Worm (Caenorhabditis elegans) whole organism, late embryonic: Measurements from ENCODE around the gene ugt-21.

ENCODE experiments used
- C08G9.2 ChIP-seq: sonication (generic microtip); optimal IDR thresholded peaks from 2 replicates; lab custom pipeline; 2016; ENCODE audit warnings: mild to moderate bottlenecking, missing genetic modification characterization, moderate library complexity, missing compliant biosample characterization
- C38D4.7 ChIP-seq: fragments of 200-800 bp; sonication (Bioruptor generic); optimal IDR thresholded peaks from 2 replicates; lab custom pipeline; 2018; ENCODE audit warnings: mild to moderate bottlenecking, missing genetic modification characterization, moderate library complexity, missing compliant biosample characterization
- F13H6.1 ChIP-seq: sonication (generic microtip); optimal IDR thresholded peaks from 2 replicates; lab custom pipeline; 2016; ENCODE audit warnings: missing genetic modification characterization, missing compliant biosample characterization
- K09A11.1 ChIP-seq: sonication (generic microtip); optimal IDR thresholded peaks from 2 replicates; lab custom pipeline; 2017; ENCODE audit warnings: antibody characterized with exemption, mild to moderate bottlenecking, missing genetic modification characterization, missing compliant biosample characterization; ENCODE audit not compliant: insufficient read depth
- T23F11.4 ChIP-seq: fragments of 200-800 bp; sonication (Bioruptor generic); optimal IDR thresholded peaks from 2 replicates; lab custom pipeline; 2018; ENCODE audit warnings: mild to moderate bottlenecking, missing genetic modification characterization, missing compliant biosample characterization
- Y22D7AL.16 ChIP-seq: sonication (generic microtip); optimal IDR thresholded peaks from 2 replicates; lab custom pipeline; 2016; ENCODE audit warnings: missing genetic modification characterization, missing compliant biosample characterization
- ahr-1 ChIP-seq: sonication (generic microtip); optimal IDR thresholded peaks from 2 replicates; lab custom pipeline; 2016; ENCODE audit warnings: missing genetic modification characterization, missing compliant biosample characterization
- ama-1 ChIP-seq: fragments of 150-350 bp; optimal IDR thresholded peaks from 2 replicates; lab custom pipeline; 2014
- ceh-18 ChIP-seq: sonication (generic microtip); optimal IDR thresholded peaks from 2 replicates; lab custom pipeline; 2016; ENCODE audit warnings: missing genetic modification characterization, missing compliant biosample characterization
- ceh-19 ChIP-seq: fragments of 200-800 bp; sonication (Bioruptor generic); optimal IDR thresholded peaks from 2 replicates; lab custom pipeline; 2018; ENCODE audit warnings: mild to moderate bottlenecking, missing genetic modification characterization, missing compliant biosample characterization
- ceh-22 ChIP-seq: sonication (generic microtip); optimal IDR thresholded peaks from 2 replicates; lab custom pipeline; 2017; ENCODE audit warnings: missing biosample characterization, missing genetic modification characterization
- ceh-24 ChIP-seq: sonication (generic microtip); optimal IDR thresholded peaks from 2 replicates; lab custom pipeline; 2016; ENCODE audit warnings: mild to moderate bottlenecking, missing genetic modification characterization, missing compliant biosample characterization
- ceh-34 ChIP-seq: sonication (generic microtip); optimal IDR thresholded peaks from 2 replicates; lab custom pipeline; 2016; ENCODE audit warnings: mild to moderate bottlenecking, missing genetic modification characterization, missing compliant biosample characterization
- ceh-45 ChIP-seq: fragments of 200-800 bp; sonication (Bioruptor generic); IDR thresholded peaks from 2 replicates; pipeline ENCODE4 v1.3.6; 2022; ENCODE audit warnings: missing genetic modification reagents, missing genetic modification characterization, missing compliant biosample characterization
- ceh-6 ChIP-seq: fragments of 200-800 bp; sonication (Bioruptor generic); optimal IDR thresholded peaks from 2 replicates; lab custom pipeline; 2018; ENCODE audit warnings: mild to moderate bottlenecking, missing genetic modification characterization, missing compliant biosample characterization
- dve-1 ChIP-seq: sonication (generic microtip); optimal IDR thresholded peaks from 2 replicates; lab custom pipeline; 2017; ENCODE audit warnings: antibody characterized with exemption, mild to moderate bottlenecking, missing genetic modification characterization, missing compliant biosample characterization
- elt-4 ChIP-seq: sonication (generic microtip); optimal IDR thresholded peaks from 2 replicates; lab custom pipeline; 2016; ENCODE audit warnings: missing genetic modification characterization, missing compliant biosample characterization
- ets-4 ChIP-seq: sonication (generic microtip); optimal IDR thresholded peaks from 2 replicates; lab custom pipeline; 2016; ENCODE audit warnings: missing genetic modification characterization, missing compliant biosample characterization
- fax-1 ChIP-seq: sonication (generic microtip); optimal IDR thresholded peaks from 2 replicates; lab custom pipeline; 2016; ENCODE audit warnings: missing genotype, missing genetic modification characterization, missing compliant biosample characterization
- fkh-6 ChIP-seq: sonication (generic microtip); optimal IDR thresholded peaks from 2 replicates; lab custom pipeline; 2016; ENCODE audit warnings: missing genetic modification characterization, missing compliant biosample characterization
- gmeb-2 ChIP-seq: sonication (generic microtip); optimal IDR thresholded peaks from 2 replicates; lab custom pipeline; 2016; ENCODE audit warnings: missing genetic modification characterization, inconsistent platforms, missing compliant biosample characterization
- hlh-13 ChIP-seq: fragments of 200-800 bp; sonication (Bioruptor generic); optimal IDR thresholded peaks from 2 replicates; lab custom pipeline; 2018; ENCODE audit warnings: mild to moderate bottlenecking, missing genetic modification characterization, missing compliant biosample characterization
- hlh-15 ChIP-seq: sonication (generic microtip); optimal IDR thresholded peaks from 2 replicates; lab custom pipeline; 2016; ENCODE audit warnings: missing genetic modification characterization, missing compliant biosample characterization
- hlh-30 ChIP-seq: sonication (generic microtip); optimal IDR thresholded peaks from 2 replicates; lab custom pipeline; 2017; ENCODE audit warnings: antibody characterized with exemption, missing genetic modification characterization, missing compliant biosample characterization; ENCODE audit not compliant: insufficient read depth
- hlh-8 ChIP-seq: sonication (generic microtip); optimal IDR thresholded peaks from 2 replicates; lab custom pipeline; 2016; ENCODE audit warnings: missing genotype, missing genetic modification characterization, missing compliant biosample characterization
- mec-3 ChIP-seq: sonication (generic microtip); optimal IDR thresholded peaks from 2 replicates; lab custom pipeline; 2016; ENCODE audit warnings: borderline replicate concordance, missing genetic modification characterization, missing compliant biosample characterization
- nfya-1 ChIP-seq: sonication (generic microtip); optimal IDR thresholded peaks from 2 replicates; lab custom pipeline; 2017; ENCODE audit warnings: missing genetic modification characterization, mild to moderate bottlenecking, missing compliant biosample characterization, antibody characterized with exemption, moderate library complexity
- nhr-11 ChIP-seq: fragments of 150-350 bp; optimal IDR thresholded peaks from 2 replicates; lab custom pipeline; 2014; ENCODE audit warnings: missing biosample characterization, missing genetic modification characterization
- odd-2 ChIP-seq: sonication (generic microtip); optimal IDR thresholded peaks from 2 replicates; lab custom pipeline; 2017; ENCODE audit warnings: antibody characterized with exemption, mild to moderate bottlenecking, missing genetic modification characterization, missing compliant biosample characterization
- pha-2 ChIP-seq: sonication (generic microtip); optimal IDR thresholded peaks from 2 replicates; lab custom pipeline; 2017; ENCODE audit warnings: mild to moderate bottlenecking, missing genetic modification characterization, missing compliant biosample characterization
- pha-4 ChIP-seq: fragments of 150-350 bp; optimal IDR thresholded peaks from 2 replicates; lab custom pipeline; 2018; ENCODE audit warnings: missing biosample characterization, missing genetic modification reagents, missing genetic modification characterization
- pqm-1 ChIP-seq: sonication (generic microtip); optimal IDR thresholded peaks from 2 replicates; lab custom pipeline; 2016; ENCODE audit warnings: missing genetic modification characterization, missing compliant biosample characterization
- ref-2 ChIP-seq: sonication (generic microtip); optimal IDR thresholded peaks from 2 replicates; lab custom pipeline; 2016; ENCODE audit warnings: missing genetic modification characterization, missing compliant biosample characterization
- rnt-1 ChIP-seq: sonication (generic microtip); optimal IDR thresholded peaks from 2 replicates; lab custom pipeline; 2016; ENCODE audit warnings: missing genetic modification characterization, missing compliant biosample characterization
- sdc-2 ChIP-seq: sonication (generic microtip); optimal IDR thresholded peaks from 2 replicates; lab custom pipeline; 2016; ENCODE audit warnings: missing genotype, missing genetic modification characterization, missing compliant biosample characterization
- syd-9 ChIP-seq: sonication (generic microtip); optimal IDR thresholded peaks from 2 replicates; lab custom pipeline; 2016; ENCODE audit warnings: mild to moderate bottlenecking, missing genetic modification characterization, moderate library complexity, missing compliant biosample characterization
- tbx-2 ChIP-seq: sonication (generic microtip); optimal IDR thresholded peaks from 2 replicates; lab custom pipeline; 2016; ENCODE audit warnings: missing genetic modification characterization, missing compliant biosample characterization
- unc-42 ChIP-seq: sonication (generic microtip); optimal IDR thresholded peaks from 2 replicates; lab custom pipeline; 2016; ENCODE audit warnings: missing genotype, missing genetic modification characterization, missing compliant biosample characterization
- unc-55 ChIP-seq: sonication (generic microtip); optimal IDR thresholded peaks from 2 replicates; lab custom pipeline; 2017; ENCODE audit warnings: missing biosample characterization, missing genetic modification reagents, missing genetic modification characterization
- unc-86 ChIP-seq: sonication (generic microtip); optimal IDR thresholded peaks from 2 replicates; lab custom pipeline; 2016; ENCODE audit warnings: missing genetic modification characterization, missing compliant biosample characterization
- ztf-16 ChIP-seq: sonication (generic microtip); optimal IDR thresholded peaks from 2 replicates; lab custom pipeline; 2017; ENCODE audit warnings: missing genetic modification characterization, missing compliant biosample characterization

ugt-21 gene

ce11 chrIV:9477135-9477928 is 22.8 kb upstream of the ugt-21 start, which contains the start of gene wrt-3 (continued):
- TF ChIP-seq F13H6.1 (tag; lab: Kevin White, UChicago), result peak; percentile 90
- TF ChIP-seq ceh-45 (GFP tag; lab: Robert Waterston, UW), result peak; percentile 90
- TF ChIP-seq pha-2, result peak; percentile 89
- peak; percentile 79 for TF ChIP-seq rnt-1 (tag; lab: Kevin White, UChicago)
- peak; percentile 93 for TF ChIP-seq C38D4.7 (GFP tag; lab: Kevin White, UChicago)
- TF ChIP-seq unc-42, result peak; percentile 43
- TF ChIP-seq ceh-18 (tag; lab: Kevin White, UChicago), result peak; percentile 82
- peak; percentile 94 for TF ChIP-seq ref-2 (tag; lab: Kevin White, UChicago)
- peak; percentile 68 for TF ChIP-seq odd-2
- TF ChIP-seq hlh-15, result peak; percentile 84
- peak; percentile 97 for TF ChIP-seq fax-1 (tag; lab: Kevin White, UChicago)
- TF ChIP-seq mec-3 (tag; lab: Kevin White, UChicago), result peak; percentile 83
- no peak for TF ChIP-seq pha-4
- TF ChIP-seq hlh-30 (tag; lab: Kevin White, UChicago), result peak; percentile 14
- TF ChIP-seq nhr-11, result no peak
- TF ChIP-seq Y22D7AL.16 (tag; lab: Kevin White, UChicago), result peak; percentile 94
- TF ChIP-seq ets-4, result peak; percentile 59
- peak; percentile 87 for TF ChIP-seq C08G9.2
- peak; percentile 92 for TF ChIP-seq ahr-1 (tag; lab: Kevin White, UChicago)
- peak; percentile 87 for TF ChIP-seq sdc-2 (tag; lab: Kevin White, UChicago)
- TF ChIP-seq nfya-1 (tag; lab: Kevin White, UChicago), result peak; percentile 50
- peak; percentile 94 for TF ChIP-seq fkh-6 (tag; lab: Kevin White, UChicago)
- peak; percentile 77 for TF ChIP-seq K09A11.1 (tag; lab: Kevin White, UChicago)
- peak; percentile 92 for TF ChIP-seq unc-86 (tag; lab: Kevin White, UChicago)
- TF ChIP-seq hlh-13 (GFP tag; lab: Kevin White, UChicago), result peak; percentile 91
- no peak for TF ChIP-seq unc-55 (GFP tag; lab: Kevin White, UChicago)
- TF ChIP-seq ama-1 (lab: Kevin White, UChicago), result no peak
- TF ChIP-seq dve-1 (tag; lab: Kevin White, UChicago), result peak; percentile 73
- TF ChIP-seq ceh-34, result peak; percentile 93
- TF ChIP-seq pqm-1 (tag; lab: Kevin White, UChicago), result no peak
- peak; percentile 94 for TF ChIP-seq tbx-2
- peak; percentile 93 for TF ChIP-seq gmeb-2 (tag; lab: Kevin White, UChicago)
- peak; percentile 95 for TF ChIP-seq syd-9 (tag; lab: Kevin White, UChicago)
- TF ChIP-seq ceh-22, result peak; percentile 17
- TF ChIP-seq ztf-16 (tag; lab: Kevin White, UChicago), result peak; percentile 94
- peak; percentile 97 for TF ChIP-seq ceh-6 (GFP tag; lab: Kevin White, UChicago)
- TF ChIP-seq, all 69 proteins: peak for 62

- TF ChIP-seq elt-4 (no peak), ceh-19 (GFP tag; lab: Kevin White, UChicago) (no peak), T23F11.4 (no peak), syd-9 (tag; lab: Kevin White, UChicago) (no peak), Y22D7AL.16 (tag; lab: Kevin White, UChicago) (no peak), ets-4 (no peak), hlh-8 (no peak), K09A11.1 (tag; lab: Kevin White, UChicago) (no peak), ceh-24 (tag; lab: Kevin White, UChicago) (no peak)
Observed at ce11 chrIV:9480936-9481335, 19.2 kb upstream of the ugt-21 start, which contains the start of gene cng-3. Gene cng-3, minus strand, starts transcription at chrIV:9481037.
